Fruit fly (Drosophila melanogaster) whole organism: Measurements from ENCODE around the gene Atat.

ENCODE experiments used
- pan ChIP-seq: fragments of >200 bp; optimal IDR thresholded peaks from 2 replicates; lab custom pipeline; 2017
- usp ChIP-seq: fragments of >200 bp; optimal IDR thresholded peaks from 2 replicates; lab custom pipeline; 2017; ENCODE audit warnings: missing biosample characterization, missing genetic modification characterization, mixed read lengths

DNA sequence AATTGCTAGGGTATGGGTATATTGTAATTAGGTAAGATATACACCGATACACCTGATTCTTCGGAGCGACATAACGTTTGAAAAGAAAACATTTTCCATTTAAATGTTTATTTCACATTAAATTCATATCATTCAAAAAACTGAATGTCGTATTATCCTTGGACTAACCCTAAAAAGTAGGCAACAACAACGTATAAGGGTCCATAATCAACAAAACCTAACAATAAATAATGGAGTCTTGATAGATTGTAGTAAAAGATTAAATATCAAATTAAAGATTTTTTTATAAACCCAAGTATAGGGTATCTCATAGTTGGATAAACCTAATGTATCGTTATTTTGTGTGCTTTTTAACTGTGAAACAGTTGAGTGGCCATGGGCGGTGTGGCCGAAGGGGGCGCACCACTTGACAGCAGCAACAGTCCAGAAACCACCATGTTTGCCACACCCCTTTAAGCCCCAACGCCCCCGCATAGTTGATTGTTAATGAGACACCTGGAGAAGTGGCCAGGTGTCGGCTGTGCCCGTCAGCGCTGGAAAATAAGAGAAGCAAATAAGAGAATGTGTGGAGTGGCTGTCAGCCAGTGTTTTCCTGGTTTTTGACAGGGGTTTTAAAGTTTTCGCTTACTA, 41.8 kb upstream of the Atat start:
- no peak for TF ChIP-seq usp (GFP tag; lab: Kevin White, UChicago)
- peak; percentile 68 for TF ChIP-seq pan (lab: Kevin White, UChicago)
